Fruit fly (Drosophila melanogaster): Measurements from ENCODE around the gene CG44303.

CG44303 gene

dm6 chrX:6694979-6695388 lies 7.8 kb upstream of the CG44303 start, which contains the start of gene CG14442:
TSS of gene CG14442 (minus strand) at chrX:6695007.
- no peak for TF ChIP-seq rn (GFP tag; IDR thresholded peaks at IDR 0.05)
- TF ChIP-seq CG17806 (tag; optimal IDR thresholded peaks at IDR 0.05) = peak; percentile 21
- no peak for TF ChIP-seq CG34367 (tag; optimal IDR thresholded peaks at IDR 0.05)
- TF ChIP-seq fd96Ca (GFP tag; IDR thresholded peaks at IDR 0.05) = peak; percentile 11; the same call in 1 of the 3 replicates
- no peak for TF ChIP-seq CG10348 (GFP tag; IDR thresholded peaks at IDR 0.05)
- no peak for TF ChIP-seq CG32121 (GFP tag; IDR thresholded peaks at IDR 0.05)
- TF ChIP-seq CG8301 (tag; optimal IDR thresholded peaks at IDR 0.05) = no peak
- TF ChIP-seq Snoo (tag; optimal IDR thresholded peaks at IDR 0.05) = no peak
- peak; percentile 36; the same call in 1 of the 3 replicates for TF ChIP-seq CG4496 (GFP tag; IDR thresholded peaks at IDR 0.05)
- TF ChIP-seq EcR (GFP tag; optimal IDR thresholded peaks at IDR 0.05) = no peak
- TF ChIP-seq CG14655 (GFP tag; optimal IDR thresholded peaks at IDR 0.05) = no peak
- TF ChIP-seq CG15710 (tag; optimal IDR thresholded peaks at IDR 0.05) = no peak
- TF ChIP-seq Pif1A (GFP tag; optimal IDR thresholded peaks at IDR 0.05) = peak; percentile 35
- TF ChIP-seq gl (tag; optimal IDR thresholded peaks at IDR 0.05) = no peak
- no peak for TF ChIP-seq CG9948 (tag; optimal IDR thresholded peaks at IDR 0.05)
- TF ChIP-seq CG8159 (tag; optimal IDR thresholded peaks at IDR 0.05) = peak; percentile 30
- peak; percentile 6 for TF ChIP-seq Pif1B (GFP tag; optimal IDR thresholded peaks at IDR 0.05)
- TF ChIP-seq D1 (tag; optimal IDR thresholded peaks at IDR 0.05) = no peak
- TF ChIP-seq Ets98B (GFP tag; IDR thresholded peaks at IDR 0.05) = peak; percentile 14; the same call in 1 of the 2 replicates
- no peak for TF ChIP-seq CG13204 (GFP tag; optimal IDR thresholded peaks at IDR 0.05)
- no peak for TF ChIP-seq CG12605 (GFP tag; IDR thresholded peaks at IDR 0.05)

- TF ChIP-seq CG32121 (GFP tag; IDR thresholded peaks at IDR 0.05) (0 out of 2 replicates have a peak, but pooled peaks have one; percentile 18), CG14655 (GFP tag; optimal IDR thresholded peaks at IDR 0.05) (no peak), CG15710 (tag; optimal IDR thresholded peaks at IDR 0.05) (peak; percentile 10), CG13204 (GFP tag; optimal IDR thresholded peaks at IDR 0.05) (peak; percentile 73)
Observed at dm6 chrX:6694105-6694788, 7.0 kb upstream of the CG44303 start.

dm6 chrX:6688620-6689400 lies 1.6 kb upstream of the CG44303 start, which contains the start of gene CG3184:
TSS of gene CG3184 (minus strand) at chrX:6688774.
- TF ChIP-seq D1 (tag; optimal IDR thresholded peaks at IDR 0.05) (no peak), CG15710 (tag; optimal IDR thresholded peaks at IDR 0.05) (no peak), fd96Ca (GFP tag; IDR thresholded peaks at IDR 0.05) (no peak)

- TF ChIP-seq Pif1A (GFP tag; optimal IDR thresholded peaks at IDR 0.05) = no peak
- TF ChIP-seq CG10348 (GFP tag; IDR thresholded peaks at IDR 0.05) = no peak
- TF ChIP-seq rn (GFP tag; IDR thresholded peaks at IDR 0.05) = no peak
- TF ChIP-seq fd96Ca (GFP tag; IDR thresholded peaks at IDR 0.05) = no peak
- TF ChIP-seq gl (tag; optimal IDR thresholded peaks at IDR 0.05) = no peak
- TF ChIP-seq CG13204 (GFP tag; optimal IDR thresholded peaks at IDR 0.05) = no peak
- no peak for TF ChIP-seq CG8159 (tag; optimal IDR thresholded peaks at IDR 0.05)
- no peak for TF ChIP-seq CG17806 (tag; optimal IDR thresholded peaks at IDR 0.05)
- TF ChIP-seq EcR (GFP tag; optimal IDR thresholded peaks at IDR 0.05) = no peak
- TF ChIP-seq CG32121 (GFP tag; IDR thresholded peaks at IDR 0.05) = no peak
- no peak for TF ChIP-seq Ets98B (GFP tag; IDR thresholded peaks at IDR 0.05)
- TF ChIP-seq CG12605 (GFP tag; IDR thresholded peaks at IDR 0.05) = no peak
- TF ChIP-seq CG8301 (tag; optimal IDR thresholded peaks at IDR 0.05) = no peak
- no peak for TF ChIP-seq CG4496 (GFP tag; IDR thresholded peaks at IDR 0.05)
- TF ChIP-seq CG15710 (tag; optimal IDR thresholded peaks at IDR 0.05) = no peak
- TF ChIP-seq D1 (tag; optimal IDR thresholded peaks at IDR 0.05) = no peak
- TF ChIP-seq Snoo (tag; optimal IDR thresholded peaks at IDR 0.05) = no peak
- no peak for TF ChIP-seq CG34367 (tag; optimal IDR thresholded peaks at IDR 0.05)
- TF ChIP-seq CG9948 (tag; optimal IDR thresholded peaks at IDR 0.05) = no peak
Observed at dm6 chrX:6683635-6684499, 3.4 kb downstream of the CG44303 start, which contains the start of gene Pink1. TSS of gene Pink1 (plus strand) at chrX:6683798.

dm6 chrX:6681467-6681866 lies 5.8 kb downstream of the CG44303 start, which contains the start of gene Fum2:
TSS of gene Fum2 (plus strand) at chrX:6681767.
- TF ChIP-seq rn (GFP tag; IDR thresholded peaks at IDR 0.05) (no peak), D1 (tag; optimal IDR thresholded peaks at IDR 0.05) (no peak), CG12605 (GFP tag; IDR thresholded peaks at IDR 0.05) (no peak), Ets98B (GFP tag; IDR thresholded peaks at IDR 0.05) (no peak), gl (tag; optimal IDR thresholded peaks at IDR 0.05) (no peak)

- TF ChIP-seq EcR (GFP tag; optimal IDR thresholded peaks at IDR 0.05) (peak; percentile 43), fd96Ca (GFP tag; IDR thresholded peaks at IDR 0.05) (no peak)
Observed at dm6 chrX:6679502-6679810, 7.8 kb downstream of the CG44303 start.

All from whole organism, pupa.